Worm (Caenorhabditis elegans) whole organism, L3 larva: ENCODE data around the gene unc-5.

ENCODE experiments used
- ceh-16 ChIP-seq: sonication (generic microtip); optimal IDR thresholded peaks from 2 replicates; lab custom pipeline; 2017; ENCODE audit warnings: missing biosample characterization, missing genetic modification characterization
- daf-12 ChIP-seq: fragments of 150-350 bp; optimal IDR thresholded peaks from 2 replicates; lab custom pipeline; 2014; ENCODE audit warnings: missing biosample characterization, missing genetic modification reagents, missing genetic modification characterization
- elt-1 ChIP-seq: fragments of 150-350 bp; optimal IDR thresholded peaks from 2 replicates; lab custom pipeline; 2014; ENCODE audit warnings: missing biosample characterization, missing genetic modification characterization
- lin-15B ChIP-seq: fragments of 150-350 bp; optimal IDR thresholded peaks from 2 replicates; lab custom pipeline; 2014; ENCODE audit warnings: missing biosample characterization, missing genetic modification characterization
- lin-39 ChIP-seq: fragments of 150-350 bp; optimal IDR thresholded peaks from 2 replicates; lab custom pipeline; 2018; ENCODE audit warnings: missing biosample characterization, missing genetic modification reagents, missing genetic modification characterization
- mdl-1 ChIP-seq: fragments of 150-350 bp; optimal IDR thresholded peaks from 2 replicates; lab custom pipeline; 2014; ENCODE audit warnings: missing biosample characterization, missing genetic modification characterization
- nhr-237 ChIP-seq: fragments of 150-350 bp; optimal IDR thresholded peaks from 2 replicates; lab custom pipeline; 2014; ENCODE audit warnings: missing biosample characterization, missing genetic modification characterization
- tbx-2 ChIP-seq: sonication (generic microtip); optimal IDR thresholded peaks from 2 replicates; lab custom pipeline; 2016; ENCODE audit warnings: mild to moderate bottlenecking, missing genetic modification characterization, missing compliant biosample characterization
- unc-62 ChIP-seq: fragments of 150-350 bp; sonication (generic microtip); optimal IDR thresholded peaks from 4 replicates; lab custom pipeline; 2014; ENCODE audit warnings: missing biosample characterization, missing genetic modification reagents, missing genetic modification characterization
- ztf-4 ChIP-seq: fragments of 150-350 bp; optimal IDR thresholded peaks from 2 replicates; lab custom pipeline; 2014; ENCODE audit warnings: missing biosample characterization, missing genetic modification characterization

DNA sequence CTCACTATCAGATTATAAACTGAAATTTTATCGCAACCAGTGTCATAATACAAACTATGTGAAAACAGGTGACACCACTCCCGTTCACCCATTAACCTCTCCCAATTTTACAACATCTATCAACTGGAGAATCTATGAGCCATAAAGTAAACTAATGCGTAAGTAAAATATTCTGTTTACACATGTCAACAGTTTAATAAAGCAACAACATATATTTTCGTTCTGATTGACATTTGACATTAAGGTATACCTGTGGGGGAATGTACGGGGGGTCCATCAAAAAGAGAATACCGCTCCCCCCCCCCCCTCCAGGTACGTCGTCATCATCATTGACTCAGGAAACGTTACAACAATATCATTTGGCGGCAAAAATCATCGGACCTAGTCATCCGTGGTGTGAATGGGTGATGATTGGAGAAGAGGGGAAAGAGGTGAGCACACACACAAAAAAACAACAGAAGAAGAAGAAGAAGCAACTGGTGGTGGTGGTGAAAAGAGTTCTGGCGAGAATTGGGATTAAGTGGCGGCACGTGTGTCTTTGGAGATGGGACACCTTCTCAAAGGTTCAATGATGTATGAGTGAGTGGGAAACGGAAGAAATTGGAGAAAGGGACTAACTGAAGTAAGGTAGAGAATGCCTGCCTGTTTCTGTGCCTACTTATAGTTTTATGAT, 1.3 kb downstream of the unc-5 start:
- TF ChIP-seq mdl-1 (tag; lab: Kevin White, UChicago) (no peak), tbx-2 (no peak), ceh-16 (tag; lab: Kevin White, UChicago) (no peak), unc-62 (GFP tag; lab: Kevin White, UChicago) (no peak), lin-15B (no peak), daf-12 (no peak), lin-39 (no peak), nhr-237 (tag; lab: Kevin White, UChicago) (no peak), elt-1 (no peak), ztf-4 (tag; lab: Kevin White, UChicago) (no peak)
